Worm (Caenorhabditis elegans) whole organism, mixed stage, embryonic: ENCODE measurements around the gene C44B7.5.

Source experiments
- ceh-39 ChIP-seq: fragments of 150-350 bp; optimal IDR thresholded peaks from 2 replicates; lab custom pipeline; 2014; ENCODE audit warnings: missing biosample characterization, missing genetic modification characterization
- hlh-1 ChIP-seq: fragments of 150-350 bp; optimal IDR thresholded peaks from 2 replicates; lab custom pipeline; 2014; ENCODE audit warnings: missing biosample characterization, missing genetic modification reagents, missing genetic modification characterization
- lin-13 ChIP-seq: fragments of 150-350 bp; optimal IDR thresholded peaks from 2 replicates; lab custom pipeline; 2014; ENCODE audit warnings: missing biosample characterization, missing genetic modification characterization
- lsy-2 ChIP-seq: fragments of 150-350 bp; optimal IDR thresholded peaks from 2 replicates; lab custom pipeline; 2014; ENCODE audit warnings: missing biosample characterization, missing genetic modification characterization
- mls-2 ChIP-seq: sonication (generic microtip); optimal IDR thresholded peaks from 2 replicates; lab custom pipeline; 2016; ENCODE audit warnings: mild to moderate bottlenecking, missing genetic modification characterization, moderate library complexity, missing compliant biosample characterization
- nhr-237 ChIP-seq: fragments of 150-350 bp; optimal IDR thresholded peaks from 2 replicates; lab custom pipeline; 2014; ENCODE audit warnings: missing biosample characterization, missing genetic modification characterization
- nhr-28 ChIP-seq: fragments of 150-350 bp; optimal IDR thresholded peaks from 2 replicates; lab custom pipeline; 2014; ENCODE audit warnings: missing biosample characterization, missing genetic modification characterization
- unc-120 ChIP-seq: sonication (generic microtip); optimal IDR thresholded peaks from 2 replicates; lab custom pipeline; 2017; ENCODE audit warnings: missing genetic modification characterization, missing compliant biosample characterization; ENCODE audit not compliant: poor library complexity, severe bottlenecking

- no peak for TF ChIP-seq lsy-2 (tag; lab: Kevin White, UChicago)
- no peak for TF ChIP-seq hlh-1 (tag; lab: Kevin White, UChicago)
- no peak for TF ChIP-seq unc-120 (tag; lab: Kevin White, UChicago)
- TF ChIP-seq ceh-39 (tag; lab: Kevin White, UChicago): no peak
- TF ChIP-seq lin-13 (tag; lab: Kevin White, UChicago): no peak
- no peak for TF ChIP-seq nhr-28
- TF ChIP-seq nhr-237 (tag; lab: Kevin White, UChicago): no peak
- TF ChIP-seq mls-2: no peak
These were observed 8.7 kb downstream of the C44B7.5 start, which contains the start of gene aff-1 for ce11 chrII:6863652-6864051.
